Comparison of ENCODE assay signal across 4 worm cellular contexts in genomic region chrV:5223044-5223443, ce11.
TF ChIP-seq lines count a peak whose summit lies in the region.

TSS of gene Y49G5B.1 (plus strand) at chrV:5223367.

TF ChIP-seq in whole organism, L2 larva, 48 proteins besides CTCF, POLR2A, EP300 and RAD21:
- TF ChIP-seq snpc-4 (tag; optimal IDR thresholded peaks at IDR 0.05; lab: Kevin White, UChicago) (no peak), fos-1 (tag; optimal IDR thresholded peaks at IDR 0.05; lab: Kevin White, UChicago) (peak; percentile 56)

TF ChIP-seq in whole organism, L3 larva, 47 proteins besides CTCF, POLR2A, EP300 and RAD21:
- TF ChIP-seq elt-2 (tag; optimal IDR thresholded peaks at IDR 0.05; lab: Kevin White, UChicago), result peak; percentile 2
- no peak for TF ChIP-seq pqm-1 (tag; optimal IDR thresholded peaks at IDR 0.05; lab: Kevin White, UChicago)

TF ChIP-seq in whole organism, L4 larva, 104 proteins besides CTCF, POLR2A, EP300 and RAD21:
- no peak for TF ChIP-seq nhr-41 (GFP tag; IDR thresholded peaks at IDR 0.05; lab: Robert Waterston, UW)
- no peak for TF ChIP-seq lin-15B (tag; optimal IDR thresholded peaks at IDR 0.05; lab: Kevin White, UChicago)
- no peak for TF ChIP-seq set-16 (GFP tag; IDR thresholded peaks at IDR 0.05; lab: Robert Waterston, UW)
- peak; percentile 6 for TF ChIP-seq nhr-28 (tag; optimal IDR thresholded peaks at IDR 0.05; lab: Kevin White, UChicago)
- TF ChIP-seq saeg-2 (GFP tag; IDR thresholded peaks at IDR 0.05; lab: Robert Waterston, UW), result no peak
- TF ChIP-seq dmd-9 (GFP tag; IDR thresholded peaks at IDR 0.05; lab: Robert Waterston, UW), result no peak
- TF ChIP-seq aha-1 (tag; lab: Kevin White, UChicago), result peak; percentile 87
- peak; percentile 49 for TF ChIP-seq dmd-6 (GFP tag; IDR thresholded peaks at IDR 0.05; lab: Robert Waterston, UW)
- TF ChIP-seq Y5F2A.4 (GFP tag; optimal IDR thresholded peaks at IDR 0.05; lab: Kevin White, UChicago), result no peak
- TF ChIP-seq tag-97 (GFP tag; IDR thresholded peaks at IDR 0.05; lab: Robert Waterston, UW), result no peak
- no peak for TF ChIP-seq unc-39 (tag; optimal IDR thresholded peaks at IDR 0.05; lab: Kevin White, UChicago)
- TF ChIP-seq lir-3 (tag; optimal IDR thresholded peaks at IDR 0.05; lab: Kevin White, UChicago), result no peak
- TF ChIP-seq pqm-1 (tag; optimal IDR thresholded peaks at IDR 0.05; lab: Kevin White, UChicago), result peak; percentile 6
TF ChIP-seq in whole organism, L4 larva: peak in this region for 4.

TF ChIP-seq in whole organism, young adult, 124 proteins besides CTCF, POLR2A, EP300 and RAD21:
- TF ChIP-seq nhr-80 (tag; optimal IDR thresholded peaks at IDR 0.05; lab: Kevin White, UChicago) (peak; percentile 59), zfh-2 (GFP tag; conservative IDR thresholded peaks at IDR 0.05; lab: Robert Waterston, UW) (no peak), cebp-1 (GFP tag; IDR thresholded peaks at IDR 0.05; lab: Robert Waterston, UW) (no peak), cebp-1 (tag; optimal IDR thresholded peaks at IDR 0.05; lab: Kevin White, UChicago) (no peak), cebp-2 (GFP tag; IDR thresholded peaks at IDR 0.05; lab: Robert Waterston, UW) (no peak), ztf-3 (GFP tag; optimal IDR thresholded peaks at IDR 0.05; lab: Kevin White, UChicago) (no peak), ceh-79 (tag; optimal IDR thresholded peaks at IDR 0.05; lab: Kevin White, UChicago) (no peak), hrde-1 (tag; optimal IDR thresholded peaks at IDR 0.05; lab: Kevin White, UChicago; ENCODE audit: borderline replicate concordance) (no peak)
TF ChIP-seq in whole organism, young adult: peak in this region for 1.
